Fruit fly (Drosophila melanogaster) whole organism, embryonic: ENCODE measurements around the gene ATP8B.

Experiments
- ATbp ChIP-seq: fragments of 200-800 bp; sonication (Bioruptor generic); optimal IDR thresholded peaks from 2 replicates; lab custom pipeline; 2017; ENCODE audit warnings: missing biosample characterization, mild to moderate bottlenecking, missing genetic modification characterization, missing genetic modification reagents
- Aef1 ChIP-seq: fragments of 200-800 bp; sonication (Bioruptor generic); IDR thresholded peaks from 3 replicates; pipeline ENCODE4 v1.3.6; 2022; ENCODE audit warnings: missing biosample characterization, missing genetic modification characterization
- Atf-2 ChIP-seq: fragments of 200-800 bp; sonication (Bioruptor generic); optimal IDR thresholded peaks from 2 replicates; lab custom pipeline; 2016; ENCODE audit warnings: missing biosample characterization, missing genetic modification characterization
- Atf6 ChIP-seq: fragments of 200-800 bp; sonication (Bioruptor generic); IDR thresholded peaks from 2 replicates; pipeline ENCODE4 v1.3.6; 2022; ENCODE audit warnings: missing biosample characterization, missing genetic modification characterization
- Bdp1 ChIP-seq: fragments of 200-800 bp; sonication (Bioruptor generic); optimal IDR thresholded peaks from 3 replicates; lab custom pipeline; 2016; ENCODE audit warnings: missing biosample characterization, missing genetic modification characterization
- Bteb2 ChIP-seq: fragments of 200-800 bp; sonication (Bioruptor generic); optimal IDR thresholded peaks from 2 replicates; lab custom pipeline; 2016; ENCODE audit warnings: missing biosample characterization, missing genetic modification characterization
- CG10209 ChIP-seq: fragments of 200-800 bp; sonication (Bioruptor generic); optimal IDR thresholded peaks from 3 replicates; lab custom pipeline; 2017; ENCODE audit warnings: missing biosample characterization, mild to moderate bottlenecking, missing genetic modification characterization, missing genetic modification reagents
- CG10654 ChIP-seq: fragments of 200-800 bp; sonication (Bioruptor generic); optimal IDR thresholded peaks from 2 replicates; lab custom pipeline; 2016; ENCODE audit warnings: missing biosample characterization, missing genetic modification characterization
- CG12236 ChIP-seq: fragments of 200-800 bp; sonication (Bioruptor generic); optimal IDR thresholded peaks from 2 replicates; lab custom pipeline; 2016; ENCODE audit warnings: missing biosample characterization, missing genetic modification characterization
- CG12659 ChIP-seq: fragments of 200-800 bp; sonication (Bioruptor generic); optimal IDR thresholded peaks from 3 replicates; lab custom pipeline; 2017; ENCODE audit warnings: mild to moderate bottlenecking, missing biosample characterization, missing genetic modification reagents, missing genetic modification characterization
- CG15073 ChIP-seq: fragments of 200-800 bp; sonication (Bioruptor generic); optimal IDR thresholded peaks from 2 replicates; lab custom pipeline; 2016; ENCODE audit warnings: missing biosample characterization, missing genetic modification characterization
- CG15269 ChIP-seq: fragments of 200-800 bp; sonication (Bioruptor generic); optimal IDR thresholded peaks from 2 replicates; lab custom pipeline; 2018; ENCODE audit warnings: missing biosample characterization, mild to moderate bottlenecking, missing genetic modification characterization, moderate library complexity
- CG17328 ChIP-seq: fragments of 200-800 bp; sonication (Bioruptor generic); IDR thresholded peaks from 2 replicates; pipeline ENCODE4 v1.3.6; 2022; ENCODE audit warnings: missing biosample characterization, missing genetic modification characterization
- CG17912 ChIP-seq: fragments of 200-800 bp; sonication (Bioruptor generic); optimal IDR thresholded peaks from 2 replicates; lab custom pipeline; 2018; ENCODE audit warnings: missing biosample characterization, mild to moderate bottlenecking, missing genetic modification characterization
- CG18262 ChIP-seq: fragments of 200-800 bp; optimal IDR thresholded peaks from 3 replicates; lab custom pipeline; 2019; ENCODE audit warnings: missing biosample characterization, mild to moderate bottlenecking, missing genetic modification characterization, moderate library complexity
- CG18599 ChIP-seq: fragments of 200-800 bp; sonication (Bioruptor generic); optimal IDR thresholded peaks from 3 replicates; lab custom pipeline; 2017; ENCODE audit warnings: missing biosample characterization, missing genetic modification characterization, mild to moderate bottlenecking, moderate library complexity, missing genetic modification reagents
- CG2129 ChIP-seq: fragments of 200-800 bp; sonication (Bioruptor generic); IDR thresholded peaks from 2 replicates; pipeline ENCODE4 v1.3.6; 2022; ENCODE audit warnings: missing biosample characterization, missing genetic modification characterization; ENCODE audit not compliant: partially characterized antibody
- CG32772 ChIP-seq: fragments of 200-800 bp; sonication (Bioruptor generic); IDR thresholded peaks from 2 replicates; pipeline ENCODE4 v1.3.6; 2022; ENCODE audit warnings: missing biosample characterization, missing genetic modification characterization
- CG9797 ChIP-seq: fragments of 200-800 bp; sonication (Bioruptor generic); optimal IDR thresholded peaks from 3 replicates; lab custom pipeline; 2018; ENCODE audit warnings: missing biosample characterization, mild to moderate bottlenecking, missing genetic modification characterization
- Doc2 ChIP-seq: fragments of 200-800 bp; sonication (Bioruptor generic); IDR thresholded peaks from 2 replicates; pipeline ENCODE4 v1.3.6; 2022; ENCODE audit warnings: missing biosample characterization, missing genetic modification characterization
- Dref ChIP-seq: fragments of 200-800 bp; sonication (Bioruptor generic); IDR thresholded peaks from 2 replicates; pipeline ENCODE4 v1.3.6; 2022; ENCODE audit warnings: missing biosample characterization, missing genetic modification characterization
- E2f2 ChIP-seq: fragments of 200-800 bp; sonication (Bioruptor generic); IDR thresholded peaks from 2 replicates; pipeline ENCODE4 v1.3.6; 2022; ENCODE audit warnings: missing biosample characterization, missing genetic modification characterization
- HLH4C ChIP-seq: fragments of 200-800 bp; sonication (Bioruptor generic); IDR thresholded peaks from 3 replicates; pipeline ENCODE4 v1.3.6; 2022; ENCODE audit warnings: missing biosample characterization, missing genetic modification characterization; ENCODE audit not compliant: partially characterized antibody
- Hand ChIP-seq: fragments of 200-800 bp; sonication (Bioruptor generic); optimal IDR thresholded peaks from 2 replicates; lab custom pipeline; 2017; ENCODE audit warnings: mild to moderate bottlenecking, missing biosample characterization, missing genetic modification reagents, missing genetic modification characterization
- HmgD ChIP-seq: fragments of 200-800 bp; sonication (Bioruptor generic); optimal IDR thresholded peaks from 3 replicates; lab custom pipeline; 2016; ENCODE audit warnings: missing biosample characterization, missing genetic modification characterization
- MBD-R2 ChIP-seq: fragments of 200-800 bp; sonication (Bioruptor generic); IDR thresholded peaks from 2 replicates; pipeline ENCODE4 v1.3.6; 2022; ENCODE audit warnings: missing biosample characterization, missing genetic modification characterization
- Side ChIP-seq: fragments of 200-800 bp; sonication (Bioruptor generic); optimal IDR thresholded peaks from 2 replicates; lab custom pipeline; 2016; ENCODE audit warnings: missing biosample characterization, missing genetic modification characterization
- Usf ChIP-seq: fragments of 200-800 bp; sonication (Bioruptor generic); optimal IDR thresholded peaks from 2 replicates; lab custom pipeline; 2017; ENCODE audit warnings: missing genotype, missing biosample characterization, missing genetic modification characterization
- Xrp1 ChIP-seq: fragments of 200-800 bp; sonication (Bioruptor generic); IDR thresholded peaks from 2 replicates; pipeline ENCODE4 v1.3.6; 2022; ENCODE audit warnings: missing biosample characterization, missing genetic modification characterization
- chif ChIP-seq, 2 experiments: fragments of 200-800 bp; sonication (Bioruptor generic); optimal IDR thresholded peaks; 3 replicates each; lab custom pipeline; 2016; ENCODE audit warnings: missing biosample characterization in 2 of 2, missing genetic modification characterization in 2 of 2
- chm ChIP-seq: fragments of 200-800 bp; sonication (Bioruptor generic); IDR thresholded peaks from 2 replicates; pipeline ENCODE4 v1.3.6; 2022; ENCODE audit warnings: missing biosample characterization, missing genetic modification characterization
- exex ChIP-seq: fragments of 200-800 bp; sonication (Bioruptor generic); optimal IDR thresholded peaks from 4 replicates; lab custom pipeline; 2018; ENCODE audit warnings: missing biosample characterization, mild to moderate bottlenecking, missing genetic modification characterization, moderate library complexity
- inv ChIP-seq: fragments of 200-800 bp; sonication (Bioruptor generic); IDR thresholded peaks from 2 replicates; pipeline ENCODE4 v1.3.6; 2022; ENCODE audit warnings: missing biosample characterization, missing genetic modification characterization; ENCODE audit not compliant: partially characterized antibody
- kah ChIP-seq: fragments of 200-800 bp; sonication (Bioruptor generic); optimal IDR thresholded peaks from 2 replicates; lab custom pipeline; 2018; ENCODE audit warnings: missing biosample characterization, mild to moderate bottlenecking, missing genetic modification characterization
- kay ChIP-seq: fragments of 200-800 bp; sonication (Bioruptor generic); optimal IDR thresholded peaks from 2 replicates; lab custom pipeline; 2016; ENCODE audit warnings: missing biosample characterization, missing genetic modification characterization
- luna ChIP-seq: fragments of 200-800 bp; sonication (Bioruptor generic); optimal IDR thresholded peaks from 2 replicates; lab custom pipeline; 2016; ENCODE audit warnings: missing biosample characterization, missing genetic modification characterization
- maf-S ChIP-seq: fragments of 200-800 bp; sonication (Bioruptor generic); optimal IDR thresholded peaks from 2 replicates; lab custom pipeline; 2016; ENCODE audit warnings: missing biosample characterization, missing genetic modification characterization
- mld ChIP-seq: fragments of 200-800 bp; sonication (Bioruptor generic); IDR thresholded peaks from 3 replicates; pipeline ENCODE4 v1.3.6; 2022; ENCODE audit warnings: missing biosample characterization, missing genetic modification characterization; ENCODE audit not compliant: partially characterized antibody
- nmo ChIP-seq: fragments of 200-800 bp; sonication (Bioruptor generic); optimal IDR thresholded peaks from 2 replicates; lab custom pipeline; 2018; ENCODE audit warnings: missing biosample characterization, mild to moderate bottlenecking, missing genetic modification characterization, moderate library complexity
- nom ChIP-seq: fragments of 200-800 bp; sonication (Bioruptor generic); optimal IDR thresholded peaks from 2 replicates; lab custom pipeline; 2017; ENCODE audit warnings: missing biosample characterization, missing genetic modification characterization, mild to moderate bottlenecking, moderate library complexity, missing genetic modification reagents
- onecut ChIP-seq: fragments of 200-800 bp; sonication (Bioruptor generic); IDR thresholded peaks from 2 replicates; pipeline ENCODE4 v1.3.6; 2022; ENCODE audit warnings: missing biosample characterization, missing genetic modification characterization
- org-1 ChIP-seq: fragments of 200-800 bp; sonication (Bioruptor generic); optimal IDR thresholded peaks from 2 replicates; lab custom pipeline; 2017; ENCODE audit warnings: missing biosample characterization, missing genetic modification characterization
- pho ChIP-seq: fragments of 200-800 bp; sonication (Bioruptor generic); optimal IDR thresholded peaks from 2 replicates; lab custom pipeline; 2016; ENCODE audit warnings: missing biosample characterization, missing genetic modification characterization
- repo ChIP-seq: fragments of 200-800 bp; sonication (Bioruptor generic); optimal IDR thresholded peaks from 2 replicates; lab custom pipeline; 2016; ENCODE audit warnings: missing biosample characterization, missing genetic modification characterization
- run ChIP-seq: fragments of 200-800 bp; sonication (Bioruptor generic); optimal IDR thresholded peaks from 3 replicates; lab custom pipeline; 2018; ENCODE audit warnings: missing biosample characterization, mild to moderate bottlenecking, missing genetic modification characterization
- sd ChIP-seq: fragments of 200-800 bp; sonication (Bioruptor generic); optimal IDR thresholded peaks from 3 replicates; lab custom pipeline; 2018; ENCODE audit warnings: missing biosample characterization, mild to moderate bottlenecking, missing genetic modification characterization, moderate library complexity
- sens ChIP-seq: fragments of 200-800 bp; sonication (Bioruptor generic); peaks from one replicate; lab custom pipeline; 2016; ENCODE audit warnings: missing biosample characterization, missing genetic modification characterization
- sr ChIP-seq: fragments of 200-800 bp; sonication (Bioruptor generic); IDR thresholded peaks from 3 replicates; pipeline ENCODE4 v1.3.6; 2022; ENCODE audit warnings: missing biosample characterization, missing genetic modification characterization
- unpg ChIP-seq: fragments of 200-800 bp; sonication (Bioruptor generic); optimal IDR thresholded peaks from 3 replicates; lab custom pipeline; 2018; ENCODE audit warnings: missing biosample characterization, mild to moderate bottlenecking, missing genetic modification characterization, moderate library complexity
- vnd ChIP-seq: fragments of 200-800 bp; sonication (Bioruptor generic); IDR thresholded peaks from 3 replicates; pipeline ENCODE4 v1.3.6; 2022; ENCODE audit warnings: missing biosample characterization, missing genetic modification characterization; ENCODE audit not compliant: partially characterized antibody
- wdn ChIP-seq: fragments of 200-800 bp; sonication (Bioruptor generic); IDR thresholded peaks from 2 replicates; pipeline ENCODE4 v1.3.6; 2022; ENCODE audit warnings: missing biosample characterization, missing genetic modification characterization

Gene ATP8B

dm6 chr3R:12078961-12079360, 11.5 kb downstream of the ATP8B start (continued):
- TF ChIP-seq CG17912 (GFP tag; lab: Kevin White, UChicago): no peak
- peak; percentile 79 for TF ChIP-seq ATbp (GFP tag; lab: Kevin White, UChicago)
- no peak for TF ChIP-seq Bdp1 (GFP tag; lab: Kevin White, UChicago)
- peak; percentile 79 for TF ChIP-seq Hand
- TF ChIP-seq Atf6 (GFP tag; lab: Robert Waterston, UW): peak; percentile 82
- peak; percentile 7 for TF ChIP-seq kah (GFP tag; lab: Kevin White, UChicago)
- TF ChIP-seq CG12236 (GFP tag; lab: Kevin White, UChicago): no peak
- TF ChIP-seq Usf (GFP tag; lab: Kevin White, UChicago): no peak
- no peak for TF ChIP-seq maf-S (GFP tag; lab: Kevin White, UChicago)
- TF ChIP-seq sens (GFP tag; lab: Kevin White, UChicago): peak; percentile 55
- no peak for TF ChIP-seq repo (GFP tag; lab: Kevin White, UChicago)
- peak; percentile 51 for TF ChIP-seq org-1 (GFP tag; lab: Kevin White, UChicago)
- TF ChIP-seq run: peak; percentile 54
- TF ChIP-seq kay (GFP tag; lab: Kevin White, UChicago): peak; percentile 36
- no peak for TF ChIP-seq mld (GFP tag; lab: Robert Waterston, UW)
- no peak for TF ChIP-seq sr (GFP tag; lab: Robert Waterston, UW)
- no peak for TF ChIP-seq luna (GFP tag; lab: Kevin White, UChicago)
- peak; percentile 39 for TF ChIP-seq sd (tag; lab: Kevin White, UChicago)
- TF ChIP-seq CG15269: peak; percentile 85
- TF ChIP-seq Atf-2 (GFP tag; lab: Kevin White, UChicago): no peak
- no peak for TF ChIP-seq nom (GFP tag; lab: Kevin White, UChicago)
- no peak for TF ChIP-seq exex (tag; lab: Kevin White, UChicago)
- TF ChIP-seq CG17328 (GFP tag; lab: Robert Waterston, UW): peak; percentile 69
- no peak for TF ChIP-seq Side (GFP tag; lab: Kevin White, UChicago)
- TF ChIP-seq Dref: no peak
- no peak for TF ChIP-seq pho
- peak; percentile 71 for TF ChIP-seq nmo
- TF ChIP-seq chif (GFP tag; optimal IDR thresholded peaks at IDR 0.05; lab: Kevin White, UChicago): no peak
- TF ChIP-seq chm (GFP tag; lab: Robert Waterston, UW): peak; percentile 36; the same call in 1 of the 2 replicates
- peak; percentile 82 for TF ChIP-seq CG32772 (GFP tag; lab: Robert Waterston, UW)
- peak; percentile 43; the same call in 1 of the 2 replicates for TF ChIP-seq MBD-R2 (GFP tag; lab: Robert Waterston, UW)
- peak; percentile 65 for TF ChIP-seq CG10209 (GFP tag; lab: Kevin White, UChicago)
- TF ChIP-seq Xrp1: no peak
- no peak for TF ChIP-seq HLH4C (GFP tag; lab: Robert Waterston, UW)
- peak; percentile 87 for TF ChIP-seq Aef1 (GFP tag; lab: Robert Waterston, UW)
- TF ChIP-seq CG10654: peak; percentile 48
- TF ChIP-seq CG18599 (GFP tag; lab: Kevin White, UChicago): peak; percentile 93
- no peak for TF ChIP-seq CG2129 (GFP tag; lab: Robert Waterston, UW)
- no peak for TF ChIP-seq HmgD (GFP tag; lab: Kevin White, UChicago)
- no peak for TF ChIP-seq vnd (GFP tag; lab: Robert Waterston, UW)
- no peak for TF ChIP-seq Doc2 (GFP tag; lab: Robert Waterston, UW)
- TF ChIP-seq inv (GFP tag; lab: Robert Waterston, UW): no peak
- TF ChIP-seq wdn (GFP tag; lab: Robert Waterston, UW): peak; percentile 68
- peak; percentile 77 for TF ChIP-seq CG12659
- TF ChIP-seq CG9797 (GFP tag; lab: Kevin White, UChicago): no peak
- TF ChIP-seq E2f2 (GFP tag; lab: Robert Waterston, UW): peak; percentile 52; the same call in 1 of the 2 replicates
- no peak for TF ChIP-seq CG18262 (tag; lab: Kevin White, UChicago)
- no peak for TF ChIP-seq CG15073
- TF ChIP-seq Bteb2: no peak
- no peak for TF ChIP-seq unpg (GFP tag; lab: Kevin White, UChicago)
- TF ChIP-seq onecut (GFP tag; lab: Robert Waterston, UW): peak; percentile 52
